Worm (Caenorhabditis elegans) whole organism, L4 larva: ENCODE results near the gene heri-1.
A peak's percentile ranks its signal among the peaks of the same experiment; 100 is the strongest.

ENCODE experiments used
- F49E8.2 ChIP-seq: sonication (generic microtip); optimal IDR thresholded peaks from 2 replicates; lab custom pipeline; 2016; ENCODE audit warnings: missing compliant biosample characterization, mild to moderate bottlenecking, missing genetic modification characterization, borderline replicate concordance
- cey-2 ChIP-seq: sonication (generic microtip); optimal IDR thresholded peaks from 3 replicates; lab custom pipeline; 2017; ENCODE audit warnings: missing genetic modification characterization, mild to moderate bottlenecking, missing compliant biosample characterization, antibody characterized with exemption, borderline replicate concordance; ENCODE audit not compliant: insufficient read depth
- egl-27 ChIP-seq: sonication (generic microtip); optimal IDR thresholded peaks from 3 replicates; lab custom pipeline; 2017; ENCODE audit warnings: missing biosample characterization, missing genetic modification reagents, missing genetic modification characterization
- fos-1 ChIP-seq: fragments of 150-350 bp; optimal IDR thresholded peaks from 2 replicates; lab custom pipeline; 2014; ENCODE audit warnings: missing biosample characterization, missing genetic modification characterization
- hmg-1.1 ChIP-seq: fragments of 200-800 bp; sonication (Bioruptor generic); IDR thresholded peaks from 2 replicates; pipeline ENCODE4 v1.3.6; 2022; ENCODE audit warnings: missing genetic modification reagents, missing genetic modification characterization, missing compliant biosample characterization
- lin-13 ChIP-seq: fragments of 150-350 bp; optimal IDR thresholded peaks from 2 replicates; lab custom pipeline; 2014; ENCODE audit warnings: missing biosample characterization, missing genetic modification reagents, missing genetic modification characterization
- lin-38 ChIP-seq: fragments of 200-800 bp; sonication (Bioruptor generic); IDR thresholded peaks from 2 replicates; pipeline ENCODE4 v1.3.6; 2022; ENCODE audit warnings: missing genetic modification reagents, missing genetic modification characterization, missing compliant biosample characterization
- mdl-1 ChIP-seq, 2 experiments: fragments of 150-350 bp in 1 of 2; sonication (generic microtip) in 1 of 2; optimal IDR thresholded peaks; 2 replicates each; lab custom pipeline; 2014 to 2017; ENCODE audit warnings: missing biosample characterization in 2 of 2, missing genetic modification characterization in 2 of 2
- snpc-4 ChIP-seq: fragments of 150-350 bp; optimal IDR thresholded peaks from 2 replicates; lab custom pipeline; 2014; ENCODE audit warnings: missing biosample characterization, missing genetic modification characterization
- spr-1 ChIP-seq: sonication (generic microtip); optimal IDR thresholded peaks from 2 replicates; lab custom pipeline; 2016; ENCODE audit warnings: mild to moderate bottlenecking, missing genetic modification characterization, missing compliant biosample characterization
- unc-130 ChIP-seq: sonication (generic microtip); optimal IDR thresholded peaks from 2 replicates; lab custom pipeline; 2016; ENCODE audit warnings: missing genetic modification reagents, missing genetic modification characterization, missing compliant biosample characterization

- no peak for TF ChIP-seq egl-27 (tag; lab: Kevin White, UChicago)
- TF ChIP-seq mdl-1 (tag; optimal IDR thresholded peaks at IDR 0.05; lab: Kevin White, UChicago) = no peak
- TF ChIP-seq lin-13 (GFP tag; lab: Kevin White, UChicago) = no peak
- no peak for TF ChIP-seq fos-1 (tag; lab: Kevin White, UChicago)
- TF ChIP-seq lin-38 (GFP tag; lab: Robert Waterston, UW) = no peak
- TF ChIP-seq spr-1 (tag; lab: Kevin White, UChicago) = no peak
- peak; percentile 70 for TF ChIP-seq unc-130 (GFP tag; lab: Kevin White, UChicago)
- no peak for TF ChIP-seq hmg-1.1 (GFP tag; lab: Robert Waterston, UW)
- TF ChIP-seq cey-2 (tag; lab: Kevin White, UChicago) = no peak
- no peak for TF ChIP-seq snpc-4 (tag; lab: Kevin White, UChicago)
- no peak for TF ChIP-seq F49E8.2 (tag; lab: Kevin White, UChicago)
Observed at ce11 chrII:6113187-6113586, at the start of gene heri-1.
